Worm (Caenorhabditis elegans): Measurements from ENCODE around the gene ZK1307.1.

- TF ChIP-seq lin-39 (tag; optimal IDR thresholded peaks at IDR 0.05) (no peak), lsy-12 (tag; optimal IDR thresholded peaks at IDR 0.05) (no peak), sea-2 (GFP tag; optimal IDR thresholded peaks at IDR 0.05) (no peak), elt-3 (tag; optimal IDR thresholded peaks at IDR 0.05) (no peak), jun-1 (tag; optimal IDR thresholded peaks at IDR 0.05) (no peak), eor-1 (tag; optimal IDR thresholded peaks at IDR 0.05) (no peak), ceh-82 (tag; optimal IDR thresholded peaks at IDR 0.05) (no peak)
Observed at ce11 chrII:9653679-9654078, 1.7 kb downstream of the ZK1307.1 start, which contains the start of gene ZK1307.2.

Measured in whole organism, L3 larva.